Fruit fly (Drosophila melanogaster): ENCODE data around the gene Rab11.

dm6 chr3R:21071312-21071711, 39.9 kb upstream of the Rab11 start:
- TF ChIP-seq psq (GFP tag; optimal IDR thresholded peaks at IDR 0.05) (no peak), pan (optimal IDR thresholded peaks at IDR 0.05) (no peak)
